Fruit fly (Drosophila melanogaster) whole organism, embryonic: ENCODE results near the gene CG14820.

ENCODE experiments used
- Atf6 ChIP-seq: fragments of 200-800 bp; sonication (Bioruptor generic); IDR thresholded peaks from 2 replicates; pipeline ENCODE4 v1.3.6; 2022; ENCODE audit warnings: missing biosample characterization, missing genetic modification characterization
- C15 ChIP-seq: fragments of 200-800 bp; sonication (Bioruptor generic); IDR thresholded peaks from 3 replicates; pipeline ENCODE4 v1.3.6; 2022; ENCODE audit warnings: missing biosample characterization, missing genetic modification characterization
- CG10267 ChIP-seq: fragments of 200-800 bp; sonication (Bioruptor generic); optimal IDR thresholded peaks from 2 replicates; lab custom pipeline; 2018; ENCODE audit warnings: missing biosample characterization, mild to moderate bottlenecking, missing genetic modification characterization, moderate library complexity
- CG10366 ChIP-seq: fragments of 200-800 bp; sonication (Bioruptor generic); IDR thresholded peaks from 2 replicates; pipeline ENCODE4 v1.3.6; 2022; ENCODE audit warnings: missing biosample characterization, missing genetic modification characterization
- CG10543 ChIP-seq: fragments of 200-800 bp; sonication (Bioruptor generic); optimal IDR thresholded peaks from 3 replicates; lab custom pipeline; 2017; ENCODE audit warnings: missing biosample characterization, mild to moderate bottlenecking, missing genetic modification characterization, moderate library complexity
- CG12071 ChIP-seq: fragments of 200-800 bp; sonication (Bioruptor generic); optimal IDR thresholded peaks from 3 replicates; lab custom pipeline; 2018; ENCODE audit warnings: missing biosample characterization, mild to moderate bottlenecking, missing genetic modification characterization
- CG12391 ChIP-seq: fragments of 200-800 bp; sonication (Bioruptor generic); optimal IDR thresholded peaks from 3 replicates; lab custom pipeline; 2018; ENCODE audit warnings: missing biosample characterization, mild to moderate bottlenecking, missing genetic modification characterization, moderate library complexity
- CG13894 ChIP-seq: fragments of 200-800 bp; sonication (Bioruptor generic); optimal IDR thresholded peaks from 3 replicates; lab custom pipeline; 2018; ENCODE audit warnings: missing biosample characterization, mild to moderate bottlenecking, missing genetic modification characterization, moderate library complexity
- CG14667 ChIP-seq: fragments of 200-800 bp; sonication (Bioruptor generic); IDR thresholded peaks from 2 replicates; pipeline ENCODE4 v1.3.6; 2022; ENCODE audit warnings: missing biosample characterization, missing genetic modification characterization
- CG15011 ChIP-seq: fragments of 200-800 bp; sonication (Bioruptor generic); optimal IDR thresholded peaks from 3 replicates; lab custom pipeline; 2018; ENCODE audit warnings: missing biosample characterization, mild to moderate bottlenecking, missing genetic modification characterization
- CG17359 ChIP-seq: fragments of 200-800 bp; sonication (Bioruptor generic); optimal IDR thresholded peaks from 3 replicates; lab custom pipeline; 2018; ENCODE audit warnings: missing biosample characterization, mild to moderate bottlenecking, missing genetic modification characterization, moderate library complexity
- CG18764 ChIP-seq: fragments of 200-800 bp; sonication (Bioruptor generic); optimal IDR thresholded peaks from 3 replicates; lab custom pipeline; 2016; ENCODE audit warnings: missing biosample characterization, missing genetic modification characterization
- CG30431 ChIP-seq: fragments of 200-800 bp; sonication (Bioruptor generic); optimal IDR thresholded peaks from 2 replicates; lab custom pipeline; 2017; ENCODE audit warnings: missing biosample characterization, missing genetic modification characterization
- CG33557 ChIP-seq: fragments of 200-800 bp; sonication (Bioruptor generic); optimal IDR thresholded peaks from 2 replicates; lab custom pipeline; 2019; ENCODE audit warnings: missing biosample characterization, mild to moderate bottlenecking, missing genetic modification characterization, moderate library complexity
- CG4328 ChIP-seq: fragments of 200-800 bp; sonication (Bioruptor generic); optimal IDR thresholded peaks from 3 replicates; lab custom pipeline; 2017; ENCODE audit warnings: missing biosample characterization, missing genetic modification reagents, missing genetic modification characterization
- CG6254 ChIP-seq: fragments of 200-800 bp; sonication (Bioruptor generic); optimal IDR thresholded peaks from 3 replicates; lab custom pipeline; 2017; ENCODE audit warnings: mild to moderate bottlenecking, missing biosample characterization, missing genetic modification reagents, missing genetic modification characterization
- CG6683 ChIP-seq: fragments of 200-800 bp; sonication (Bioruptor generic); optimal IDR thresholded peaks from 2 replicates; lab custom pipeline; 2017; ENCODE audit warnings: missing biosample characterization, mild to moderate bottlenecking, missing genetic modification characterization, missing genetic modification reagents
- CG6689 ChIP-seq: fragments of 200-800 bp; sonication (Bioruptor generic); IDR thresholded peaks from 2 replicates; pipeline ENCODE4 v1.3.6; 2022; ENCODE audit warnings: missing biosample characterization, missing genetic modification characterization
- CG7271 ChIP-seq: fragments of 200-800 bp; sonication (Bioruptor generic); optimal IDR thresholded peaks from 2 replicates; lab custom pipeline; 2018; ENCODE audit warnings: missing biosample characterization, mild to moderate bottlenecking, missing genetic modification characterization, moderate library complexity
- CG8290 ChIP-seq, 3 experiments: fragments of 200-800 bp; sonication (Bioruptor generic); optimal IDR thresholded peaks; 2 replicates each; lab custom pipeline; 2016 to 2019; ENCODE audit warnings: missing biosample characterization in 3 of 3, missing genetic modification characterization in 3 of 3, mild to moderate bottlenecking in 2 of 3, moderate library complexity in 1 of 3
- CG8388 ChIP-seq: fragments of 200-800 bp; sonication (Bioruptor generic); optimal IDR thresholded peaks from 2 replicates; lab custom pipeline; 2019; ENCODE audit warnings: missing biosample characterization, mild to moderate bottlenecking, missing genetic modification characterization, moderate library complexity
- CG9727 ChIP-seq: fragments of 200-800 bp; sonication (Bioruptor generic); optimal IDR thresholded peaks from 3 replicates; lab custom pipeline; 2017; ENCODE audit warnings: missing biosample characterization, mild to moderate bottlenecking, missing genetic modification characterization
- CoRest ChIP-seq: fragments of 200-800 bp; sonication (Bioruptor generic); optimal IDR thresholded peaks from 3 replicates; lab custom pipeline; 2018; ENCODE audit warnings: missing biosample characterization, mild to moderate bottlenecking, missing genetic modification characterization, moderate library complexity
- GATAe ChIP-seq: fragments of 200-800 bp; sonication (Bioruptor generic); conservative IDR thresholded peaks from 2 replicates; pipeline ENCODE4 v1.3.6; 2022; ENCODE audit warnings: missing biosample characterization, missing genetic modification characterization
- H2.0 ChIP-seq: fragments of 200-800 bp; sonication (Bioruptor generic); IDR thresholded peaks from 2 replicates; pipeline ENCODE4 v1.3.6; 2022; ENCODE audit warnings: missing biosample characterization, missing genetic modification characterization
- HmgD ChIP-seq: fragments of 200-800 bp; sonication (Bioruptor generic); optimal IDR thresholded peaks from 3 replicates; lab custom pipeline; 2016; ENCODE audit warnings: missing biosample characterization, missing genetic modification characterization
- Hr78 ChIP-seq, 2 experiments: fragments of 200-800 bp in 1 of 2; fragments of >200 bp in 1 of 2; sonication (Bioruptor generic) in 1 of 2; optimal IDR thresholded peaks; 2 replicates each; lab custom pipeline; 2017 to 2019; ENCODE audit warnings: missing biosample characterization in 2 of 2, missing genetic modification characterization in 2 of 2, mild to moderate bottlenecking in 1 of 2, moderate library complexity in 1 of 2
- Lhr ChIP-seq: fragments of 200-800 bp; sonication (Bioruptor generic); optimal IDR thresholded peaks from 3 replicates; lab custom pipeline; 2017; ENCODE audit warnings: mild to moderate bottlenecking, missing biosample characterization, missing genetic modification reagents, missing genetic modification characterization
- Neu2 ChIP-seq: fragments of 200-800 bp; sonication (Bioruptor generic); optimal IDR thresholded peaks from 3 replicates; lab custom pipeline; 2016; ENCODE audit warnings: missing biosample characterization, missing genetic modification characterization, borderline replicate concordance
- Ssrp ChIP-seq: fragments of 200-800 bp; sonication (Bioruptor generic); optimal IDR thresholded peaks from 2 replicates; lab custom pipeline; 2018; ENCODE audit warnings: missing biosample characterization, mild to moderate bottlenecking, missing genetic modification characterization, moderate library complexity
- TFAM ChIP-seq: fragments of 200-800 bp; sonication (Bioruptor generic); optimal IDR thresholded peaks from 2 replicates; lab custom pipeline; 2017; ENCODE audit warnings: missing biosample characterization, missing genetic modification characterization, inconsistent platforms
- aop ChIP-seq: fragments of 200-800 bp; sonication (Bioruptor generic); IDR thresholded peaks from 2 replicates; pipeline ENCODE4 v1.3.6; 2022; ENCODE audit warnings: missing biosample characterization, missing genetic modification characterization
- cas ChIP-seq: fragments of 200-800 bp; sonication (Bioruptor generic); IDR thresholded peaks from 2 replicates; pipeline ENCODE4 v1.3.6; 2022; ENCODE audit warnings: missing biosample characterization, missing genetic modification characterization
- caup ChIP-seq: fragments of 200-800 bp; sonication (Bioruptor generic); optimal IDR thresholded peaks from 3 replicates; lab custom pipeline; 2017; ENCODE audit warnings: missing biosample characterization, mild to moderate bottlenecking, missing genetic modification characterization, moderate library complexity; ENCODE audit not compliant: severe bottlenecking
- dmrt99B ChIP-seq: fragments of 200-800 bp; sonication (Bioruptor generic); optimal IDR thresholded peaks from 2 replicates; lab custom pipeline; 2018; ENCODE audit warnings: missing biosample characterization, mild to moderate bottlenecking, missing genetic modification characterization, moderate library complexity
- eyg ChIP-seq: fragments of 200-800 bp; sonication (Bioruptor generic); optimal IDR thresholded peaks from 3 replicates; lab custom pipeline; 2016; ENCODE audit warnings: missing biosample characterization, missing genetic modification characterization
- jigr1 ChIP-seq: fragments of 200-800 bp; sonication (Bioruptor generic); IDR thresholded peaks from 3 replicates; pipeline ENCODE4 v1.3.6; 2022; ENCODE audit warnings: missing biosample characterization, missing genetic modification characterization
- kay ChIP-seq: fragments of 200-800 bp; sonication (Bioruptor generic); optimal IDR thresholded peaks from 2 replicates; lab custom pipeline; 2016; ENCODE audit warnings: missing biosample characterization, missing genetic modification characterization
- pita ChIP-seq: fragments of 200-800 bp; sonication (Bioruptor generic); optimal IDR thresholded peaks from 2 replicates; lab custom pipeline; 2017; ENCODE audit warnings: missing biosample characterization, mild to moderate bottlenecking, missing genetic modification characterization
- repo ChIP-seq: fragments of 200-800 bp; sonication (Bioruptor generic); optimal IDR thresholded peaks from 2 replicates; lab custom pipeline; 2016; ENCODE audit warnings: missing biosample characterization, missing genetic modification characterization
- sima ChIP-seq: fragments of 200-800 bp; sonication (Bioruptor generic); optimal IDR thresholded peaks from 2 replicates; lab custom pipeline; 2016; ENCODE audit warnings: missing biosample characterization, missing genetic modification characterization
- tup ChIP-seq: fragments of 200-800 bp; sonication (Bioruptor generic); optimal IDR thresholded peaks from 2 replicates; lab custom pipeline; 2016; ENCODE audit warnings: missing biosample characterization, mild to moderate bottlenecking, missing genetic modification characterization, moderate library complexity
- vfl ChIP-seq: fragments of 200-800 bp; sonication (Bioruptor generic); optimal IDR thresholded peaks from 2 replicates; lab custom pipeline; 2016; ENCODE audit warnings: missing biosample characterization, missing genetic modification characterization
- vnd ChIP-seq: fragments of 200-800 bp; sonication (Bioruptor generic); IDR thresholded peaks from 3 replicates; pipeline ENCODE4 v1.3.6; 2022; ENCODE audit warnings: missing biosample characterization, missing genetic modification characterization; ENCODE audit not compliant: partially characterized antibody
- zen ChIP-seq: fragments of 200-800 bp; sonication (Bioruptor generic); optimal IDR thresholded peaks from 3 replicates; lab custom pipeline; 2018; ENCODE audit warnings: missing biosample characterization, mild to moderate bottlenecking, missing genetic modification characterization, moderate library complexity
- zfh2 ChIP-seq: fragments of 200-800 bp; sonication (Bioruptor generic); optimal IDR thresholded peaks from 2 replicates; lab custom pipeline; 2016; ENCODE audit warnings: missing biosample characterization, missing genetic modification characterization

Gene CG14820

DNA sequence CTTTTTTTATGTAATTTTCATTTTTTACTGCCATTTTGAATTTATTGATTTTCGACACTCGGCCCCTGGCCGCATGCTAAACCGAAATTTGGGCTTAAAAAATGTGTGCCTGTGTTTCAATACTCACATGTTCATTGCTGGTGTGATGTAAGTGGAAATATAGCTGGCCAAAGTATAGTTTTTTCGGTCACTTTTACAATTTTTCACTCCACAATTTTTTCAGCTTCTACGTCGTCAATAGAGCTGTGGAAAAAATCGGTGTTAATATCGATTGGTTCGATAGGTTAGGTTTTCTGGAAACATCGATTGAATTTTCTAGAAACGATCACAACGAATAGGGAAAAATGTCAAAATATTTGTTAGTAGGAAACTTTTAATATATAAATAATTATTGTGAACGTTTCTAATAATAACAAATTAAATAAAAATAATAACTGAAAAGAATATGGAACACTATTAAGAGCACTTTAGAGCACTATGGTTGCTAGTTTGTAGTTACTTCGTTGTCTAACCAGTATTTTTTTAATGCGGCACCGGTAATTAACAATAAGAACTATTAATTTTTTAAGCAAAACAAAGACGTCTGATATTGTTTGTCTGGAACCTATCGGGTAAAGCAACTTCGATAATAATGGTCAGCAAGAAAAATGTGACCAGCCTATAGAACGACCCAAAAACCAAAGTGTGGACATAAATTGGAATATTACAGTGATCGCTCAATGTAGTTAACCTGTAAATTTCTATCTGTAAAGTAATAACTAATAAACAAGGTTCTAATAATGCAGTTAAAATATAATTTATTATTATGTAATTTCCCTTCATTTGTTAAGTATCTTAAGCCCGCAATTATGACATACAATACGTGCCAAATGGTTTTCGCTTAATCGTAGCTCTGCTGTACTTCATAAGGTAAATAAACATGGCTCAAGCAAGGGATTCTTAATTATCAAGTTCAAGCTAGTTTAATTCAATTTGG lies 22.8 kb downstream of the CG14820 start, which contains the start of the genes CG10077 and CG9948 (continued):
- TF ChIP-seq HmgD (GFP tag; lab: Kevin White, UChicago) (no peak), CG13894 (tag; lab: Kevin White, UChicago) (peak; percentile 90), kay (GFP tag; lab: Kevin White, UChicago) (peak; percentile 47), Lhr (GFP tag; lab: Kevin White, UChicago) (peak; percentile 10), CG30431 (GFP tag; lab: Kevin White, UChicago) (no peak), CG8290 (GFP tag; optimal IDR thresholded peaks at IDR 0.05; lab: Kevin White, UChicago) (peak; percentile 71), CG8290 (tag; optimal IDR thresholded peaks at IDR 0.05; lab: Kevin White, UChicago) (peak; percentile 45 to 87), Neu2 (GFP tag; lab: Kevin White, UChicago) (no peak), jigr1 (GFP tag; lab: Robert Waterston, UW) (peak; percentile 74; the same call in 1 of the 3 replicates), vnd (GFP tag; lab: Robert Waterston, UW) (peak; percentile 75), caup (GFP tag; lab: Kevin White, UChicago) (peak; percentile 82), dmrt99B (tag; lab: Kevin White, UChicago) (peak; percentile 91), cas (GFP tag; lab: Robert Waterston, UW) (no peak), sima (GFP tag; lab: Kevin White, UChicago) (no peak), Hr78 (GFP tag; optimal IDR thresholded peaks at IDR 0.05; lab: Kevin White, UChicago) (no peak), CG12071 (GFP tag; lab: Kevin White, UChicago) (peak; percentile 79), H2.0 (GFP tag; lab: Robert Waterston, UW) (peak; percentile 92), tup (peak; percentile 60), Atf6 (GFP tag; lab: Robert Waterston, UW) (peak; percentile 93), CG9727 (GFP tag; lab: Kevin White, UChicago) (peak; percentile 85), CG8388 (GFP tag; lab: Kevin White, UChicago) (peak; percentile 89), CG18764 (GFP tag; lab: Kevin White, UChicago) (peak; percentile 64), GATAe (GFP tag; lab: Robert Waterston, UW) (no peak), CG7271 (tag; lab: Kevin White, UChicago) (peak; percentile 73), aop (GFP tag; lab: Robert Waterston, UW) (0 out of 2 replicates have a peak, but pooled peaks have one; percentile 17), CoRest (tag; lab: Kevin White, UChicago) (peak; percentile 91), Ssrp (peak; percentile 87), CG17359 (peak; percentile 91), CG10366 (GFP tag; lab: Robert Waterston, UW) (peak; percentile 89), CG10543 (GFP tag; lab: Kevin White, UChicago) (peak; percentile 88), CG6254 (GFP tag; lab: Kevin White, UChicago) (peak; percentile 75), TFAM (GFP tag; lab: Kevin White, UChicago) (peak; percentile 26), CG15011 (GFP tag; lab: Kevin White, UChicago) (peak; percentile 72), vfl (peak; percentile 66), pita (no peak), CG6683 (GFP tag; lab: Kevin White, UChicago) (peak; percentile 61), repo (GFP tag; lab: Kevin White, UChicago) (peak; percentile 16), CG14667 (GFP tag; lab: Robert Waterston, UW) (peak; percentile 88), CG6689 (peak; percentile 90), C15 (peak; percentile 61; the same call in 1 of the 3 replicates), zfh2 (peak; percentile 39), zen (tag; lab: Kevin White, UChicago) (peak; percentile 87), CG10267 (tag; lab: Kevin White, UChicago) (peak; percentile 81), CG4328 (GFP tag; lab: Kevin White, UChicago) (peak; percentile 81), eyg (GFP tag; lab: Kevin White, UChicago) (no peak), CG33557 (peak; percentile 83), CG12391 (peak; percentile 93)
